Fruit fly (Drosophila melanogaster): ENCODE measurements around the gene TM9SF4.
A peak's percentile ranks its signal among the peaks of the same experiment; 100 is the strongest.

The TM9SF4 gene

DNA sequence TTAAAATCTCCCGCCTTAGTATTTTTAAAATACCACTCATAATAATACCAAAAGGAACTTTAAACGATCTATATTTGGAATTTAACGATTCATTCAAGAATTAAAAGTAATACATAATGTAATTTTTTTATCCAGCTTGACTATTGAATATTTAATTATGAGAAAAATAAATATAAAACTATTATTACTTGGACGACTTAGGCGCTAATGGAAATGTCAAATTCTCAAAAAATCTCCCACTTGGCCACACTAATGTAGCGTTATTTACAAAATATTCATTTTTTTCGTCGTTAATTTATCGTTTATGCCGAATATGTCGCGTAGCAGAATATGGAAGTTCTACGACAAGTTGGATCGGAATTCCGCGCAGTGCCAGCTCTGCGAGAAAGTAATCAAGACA lies 44.0 kb downstream of the TM9SF4 start, which contains the start of gene CG16863 (continued):
- no peak for TF ChIP-seq crc (GFP tag; optimal IDR thresholded peaks at IDR 0.05)
- TF ChIP-seq trem (tag; optimal IDR thresholded peaks at IDR 0.05): peak; percentile 28
- peak; percentile 33 for TF ChIP-seq CG14710 (tag; optimal IDR thresholded peaks at IDR 0.05)
- no peak for TF ChIP-seq CG10431 (GFP tag; optimal IDR thresholded peaks at IDR 0.05)
- TF ChIP-seq HLHmδ (GFP tag; optimal IDR thresholded peaks at IDR 0.05): no peak
- TF ChIP-seq Eip74EF (GFP tag; optimal IDR thresholded peaks at IDR 0.05): no peak
- no peak for TF ChIP-seq Ets65A (GFP tag)
- TF ChIP-seq Fer1 (GFP tag; optimal IDR thresholded peaks at IDR 0.05): no peak
- TF ChIP-seq CG18619 (GFP tag; optimal IDR thresholded peaks at IDR 0.05): no peak
- peak; percentile 75 for TF ChIP-seq CG10267 (tag; optimal IDR thresholded peaks at IDR 0.05)
- no peak for TF ChIP-seq grau (tag; optimal IDR thresholded peaks at IDR 0.05)
- no peak for TF ChIP-seq CG12391 (tag; optimal IDR thresholded peaks at IDR 0.05)
- no peak for TF ChIP-seq bab2 (GFP tag; optimal IDR thresholded peaks at IDR 0.05)
- peak; percentile 51 for TF ChIP-seq CG9797 (GFP tag; optimal IDR thresholded peaks at IDR 0.05)
- TF ChIP-seq Lim3 (GFP tag; IDR thresholded peaks at IDR 0.05): no peak
- TF ChIP-seq zfh1 (GFP tag; IDR thresholded peaks at IDR 0.05): no peak

dm6 chr2L:13793405-13793804 lies 46.7 kb downstream of the TM9SF4 start, which contains the start of gene Sec71:
Gene Sec71, plus strand, starts transcription at chr2L:13793521.
- TF ChIP-seq ERR (GFP tag; optimal IDR thresholded peaks at IDR 0.05) (no peak), CG7928 (GFP tag; optimal IDR thresholded peaks at IDR 0.05) (no peak), CG14667 (GFP tag; IDR thresholded peaks at IDR 0.05) (no peak), kah (GFP tag; optimal IDR thresholded peaks at IDR 0.05) (no peak), CG34422 (GFP tag; IDR thresholded peaks at IDR 0.05) (peak; percentile 45; the same call in 1 of the 3 replicates), slp2 (GFP tag; optimal IDR thresholded peaks at IDR 0.05) (no peak), sc (optimal IDR thresholded peaks at IDR 0.05) (no peak), sc (GFP tag; optimal IDR thresholded peaks at IDR 0.05) (no peak), vnd (GFP tag; IDR thresholded peaks at IDR 0.05; ENCODE audit: partially characterized antibody) (no peak), CG12391 (tag; optimal IDR thresholded peaks at IDR 0.05) (no peak), bsh (GFP tag; optimal IDR thresholded peaks at IDR 0.05) (no peak), Vsx1 (GFP tag; optimal IDR thresholded peaks at IDR 0.05) (no peak), CG11696 (GFP tag; IDR thresholded peaks at IDR 0.05) (no peak), CG10274 (GFP tag; optimal IDR thresholded peaks at IDR 0.05) (no peak), dm (GFP tag; optimal IDR thresholded peaks at IDR 0.05) (peak; percentile 13), mld (GFP tag; IDR thresholded peaks at IDR 0.05; ENCODE audit: partially characterized antibody) (no peak), Sin3A (optimal IDR thresholded peaks at IDR 0.05) (peak; percentile 34), h (optimal IDR thresholded peaks at IDR 0.05) (no peak), CG3847 (GFP tag; IDR thresholded peaks at IDR 0.05) (peak; percentile 31; the same call in 1 of the 2 replicates), Bdp1 (GFP tag; optimal IDR thresholded peaks at IDR 0.05) (no peak), CG6175 (GFP tag; IDR thresholded peaks at IDR 0.05) (no peak), sens (GFP tag) (no peak), Neu2 (GFP tag; optimal IDR thresholded peaks at IDR 0.05; ENCODE audit: borderline replicate concordance) (no peak), BEAF-32 (GFP tag; optimal IDR thresholded peaks at IDR 0.05) (peak; percentile 31), hb (GFP tag; IDR thresholded peaks at IDR 0.05; ENCODE audit: partially characterized antibody) (no peak), seq (GFP tag; IDR thresholded peaks at IDR 0.05) (no peak), CG9876 (GFP tag; optimal IDR thresholded peaks at IDR 0.05) (no peak), knrl (GFP tag; IDR thresholded peaks at IDR 0.05; ENCODE audit: partially characterized antibody) (no peak), CG12659 (GFP tag; optimal IDR thresholded peaks at IDR 0.05) (peak; percentile 39), CG5180 (GFP tag; optimal IDR thresholded peaks at IDR 0.05) (no peak), Opbp (GFP tag; IDR thresholded peaks at IDR 0.05; ENCODE audit: partially characterized antibody) (0 out of 3 replicates have a peak, but pooled peaks have one; percentile 33), run (tag; optimal IDR thresholded peaks at IDR 0.05) (no peak), Trl (optimal IDR thresholded peaks at IDR 0.05) (no peak), Trl (GFP tag; optimal IDR thresholded peaks at IDR 0.05) (no peak), zfh1 (GFP tag; IDR thresholded peaks at IDR 0.05) (no peak), Hr51 (GFP tag; optimal IDR thresholded peaks at IDR 0.05) (no peak), NfI (GFP tag; optimal IDR thresholded peaks at IDR 0.05) (no peak)
